Worm (Caenorhabditis elegans) whole organism, L1 larva: Measurements from ENCODE around the gene W09G12.9.

Experiments
- C04F5.9 ChIP-seq: sonication (generic microtip); optimal IDR thresholded peaks from 2 replicates; lab custom pipeline; 2016; ENCODE audit warnings: missing genetic modification characterization, missing compliant biosample characterization
- F16B12.6 ChIP-seq: fragments of 150-350 bp; optimal IDR thresholded peaks from 2 replicates; lab custom pipeline; 2014; ENCODE audit warnings: missing biosample characterization, missing genetic modification characterization
- aha-1 ChIP-seq: fragments of 150-350 bp; optimal IDR thresholded peaks from 2 replicates; lab custom pipeline; 2014; ENCODE audit warnings: missing biosample characterization, missing genetic modification characterization
- alr-1 ChIP-seq: fragments of 200-800 bp; sonication (Bioruptor generic); optimal IDR thresholded peaks from 2 replicates; lab custom pipeline; 2018; ENCODE audit warnings: borderline replicate concordance, mild to moderate bottlenecking, missing genetic modification characterization, missing compliant biosample characterization
- blmp-1 ChIP-seq: fragments of 150-350 bp; optimal IDR thresholded peaks from 2 replicates; lab custom pipeline; 2014; ENCODE audit warnings: missing biosample characterization, missing genetic modification characterization
- ceh-8 ChIP-seq: fragments of 200-800 bp; sonication (Bioruptor generic); optimal IDR thresholded peaks from 2 replicates; lab custom pipeline; 2018; ENCODE audit warnings: mild to moderate bottlenecking, missing genetic modification characterization, moderate library complexity, missing compliant biosample characterization
- ceh-82 ChIP-seq, 3 experiments: fragments of 150-350 bp in 1 of 3; sonication (generic microtip) in 2 of 3; optimal IDR thresholded peaks; 2 replicates each; lab custom pipeline; 2014 to 2017; ENCODE audit warnings: missing biosample characterization in 3 of 3, missing genetic modification characterization in 3 of 3
- ceh-88 ChIP-seq: fragments of 200-800 bp; sonication (Bioruptor generic); IDR thresholded peaks from 2 replicates; pipeline ENCODE4 v1.3.6; 2022; ENCODE audit warnings: missing genetic modification characterization, missing compliant biosample characterization
- dpl-1 ChIP-seq, 3 experiments: fragments of 150-350 bp in 2 of 3; sonication (generic microtip) in 1 of 3; optimal IDR thresholded peaks; 2 replicates each; lab custom pipeline; 2014 to 2017; ENCODE audit warnings: missing biosample characterization in 3 of 3, missing genetic modification characterization in 3 of 3, missing genetic modification reagents in 3 of 3
- dsc-1 ChIP-seq: sonication (generic microtip); optimal IDR thresholded peaks from 2 replicates; lab custom pipeline; 2016; ENCODE audit warnings: mild to moderate bottlenecking, missing genetic modification characterization, missing compliant biosample characterization
- efl-1 ChIP-seq, 4 experiments: fragments of 150-350 bp; optimal IDR thresholded peaks in 3 of 4; peaks in 1 of 4; 1 replicate in 1 of 4; 2 replicates in 3 of 4; lab custom pipeline; 2014; ENCODE audit warnings: missing biosample characterization in 2 of 4, missing genetic modification characterization in 2 of 4, missing genetic modification reagents in 2 of 4
- egl-13 ChIP-seq: sonication (generic microtip); optimal IDR thresholded peaks from 2 replicates; lab custom pipeline; 2016; ENCODE audit warnings: missing genotype, missing genetic modification reagents, missing genetic modification characterization, missing compliant biosample characterization
- fkh-8 ChIP-seq: sonication (generic microtip); optimal IDR thresholded peaks from 2 replicates; lab custom pipeline; 2016; ENCODE audit warnings: mild to moderate bottlenecking, missing genetic modification characterization, missing compliant biosample characterization
- hlh-17 ChIP-seq: fragments of 200-800 bp; sonication (Bioruptor generic); optimal IDR thresholded peaks from 2 replicates; lab custom pipeline; 2018; ENCODE audit warnings: missing genetic modification characterization, mild to moderate bottlenecking, missing compliant biosample characterization, moderate library complexity, borderline replicate concordance
- hlh-4 ChIP-seq: sonication (generic microtip); optimal IDR thresholded peaks from 2 replicates; lab custom pipeline; 2016; ENCODE audit warnings: mild to moderate bottlenecking, missing genetic modification characterization, missing compliant biosample characterization
- irx-1 ChIP-seq: sonication (generic microtip); optimal IDR thresholded peaks from 2 replicates; lab custom pipeline; 2016; ENCODE audit warnings: missing genetic modification characterization, missing compliant biosample characterization
- jun-1 ChIP-seq: fragments of 150-350 bp; optimal IDR thresholded peaks from 2 replicates; lab custom pipeline; 2014; ENCODE audit warnings: missing biosample characterization, missing genetic modification reagents, missing genetic modification characterization
- lin-14 ChIP-seq: fragments of 200-800 bp; sonication (Bioruptor generic); optimal IDR thresholded peaks from 2 replicates; lab custom pipeline; 2018; ENCODE audit warnings: mild to moderate bottlenecking, missing genetic modification characterization, moderate library complexity, missing compliant biosample characterization
- lin-35 ChIP-seq, 2 experiments: fragments of 150-350 bp; optimal IDR thresholded peaks; 2 replicates each; lab custom pipeline; 2014; ENCODE audit warnings: missing biosample characterization in 2 of 2, missing genetic modification characterization in 2 of 2, missing genetic modification reagents in 2 of 2
- lin-39 ChIP-seq: fragments of 150-350 bp; optimal IDR thresholded peaks from 2 replicates; lab custom pipeline; 2014; ENCODE audit warnings: missing biosample characterization, missing genetic modification reagents, missing genetic modification characterization
- lir-3 ChIP-seq: sonication (generic microtip); optimal IDR thresholded peaks from 2 replicates; lab custom pipeline; 2016; ENCODE audit warnings: mild to moderate bottlenecking, missing genetic modification characterization, moderate library complexity, missing compliant biosample characterization; ENCODE audit not compliant: poor library complexity
- lsy-2 ChIP-seq, 2 experiments: fragments of 150-350 bp; optimal IDR thresholded peaks; 2 replicates each; lab custom pipeline; 2014; ENCODE audit warnings: missing biosample characterization in 2 of 2, missing genetic modification characterization in 2 of 2
- mdl-1 ChIP-seq, 2 experiments: fragments of 150-350 bp; optimal IDR thresholded peaks; 2 replicates each; lab custom pipeline; 2014 to 2017; ENCODE audit warnings: missing biosample characterization in 2 of 2, missing genetic modification characterization in 2 of 2, inconsistent platforms in 1 of 2
- mef-2 ChIP-seq: fragments of 150-350 bp; optimal IDR thresholded peaks from 2 replicates; lab custom pipeline; 2014; ENCODE audit warnings: missing biosample characterization, missing genetic modification characterization
- mep-1 ChIP-seq: fragments of 150-350 bp; optimal IDR thresholded peaks from 2 replicates; lab custom pipeline; 2014; ENCODE audit warnings: missing biosample characterization, missing genetic modification characterization
- nhr-12 ChIP-seq: sonication (generic microtip); optimal IDR thresholded peaks from 2 replicates; lab custom pipeline; 2017; ENCODE audit warnings: missing biosample characterization, missing genetic modification characterization
- nhr-19 ChIP-seq: fragments of 200-800 bp; sonication (Bioruptor generic); conservative IDR thresholded peaks from 2 replicates; pipeline ENCODE4 v1.3.6; 2022; ENCODE audit warnings: missing genetic modification characterization, missing compliant biosample characterization
- nhr-47 ChIP-seq: sonication (generic microtip); optimal IDR thresholded peaks from 2 replicates; lab custom pipeline; 2016; ENCODE audit warnings: mild to moderate bottlenecking, missing genetic modification characterization, moderate library complexity, missing compliant biosample characterization
- nhr-76 ChIP-seq: sonication (generic microtip); optimal IDR thresholded peaks from 2 replicates; lab custom pipeline; 2017; ENCODE audit warnings: missing biosample characterization, missing genetic modification characterization
- nhr-77 ChIP-seq: fragments of 150-350 bp; optimal IDR thresholded peaks from 2 replicates; lab custom pipeline; 2014; ENCODE audit warnings: missing biosample characterization, missing genetic modification characterization
- nhr-85 ChIP-seq: sonication (generic microtip); peaks from one replicate; lab custom pipeline; 2016; ENCODE audit warnings: missing genetic modification characterization, inconsistent platforms, missing compliant biosample characterization
- pag-3 ChIP-seq: sonication (generic microtip); optimal IDR thresholded peaks from 2 replicates; lab custom pipeline; 2017; ENCODE audit warnings: missing genetic modification characterization, mild to moderate bottlenecking, missing compliant biosample characterization, antibody characterized with exemption, borderline replicate concordance; ENCODE audit not compliant: insufficient read depth
- pax-3 ChIP-seq: fragments of 200-800 bp; sonication (Bioruptor generic); optimal IDR thresholded peaks from 2 replicates; lab custom pipeline; 2018; ENCODE audit warnings: mild to moderate bottlenecking, missing genetic modification characterization, moderate library complexity, missing compliant biosample characterization
- pqm-1 ChIP-seq: sonication (generic microtip); optimal IDR thresholded peaks from 3 replicates; lab custom pipeline; 2017; ENCODE audit warnings: missing biosample characterization, missing genetic modification characterization
- rnt-1 ChIP-seq: sonication (generic microtip); optimal IDR thresholded peaks from 2 replicates; lab custom pipeline; 2016; ENCODE audit warnings: mild to moderate bottlenecking, missing genetic modification characterization, moderate library complexity, missing compliant biosample characterization
- skn-1 ChIP-seq: fragments of 150-350 bp; optimal IDR thresholded peaks from 2 replicates; lab custom pipeline; 2014; ENCODE audit warnings: missing biosample characterization, missing genetic modification characterization
- snu-23 ChIP-seq: sonication (generic microtip); optimal IDR thresholded peaks from 2 replicates; lab custom pipeline; 2016; ENCODE audit warnings: missing genetic modification characterization, missing compliant biosample characterization
- sox-4 ChIP-seq: sonication (generic microtip); optimal IDR thresholded peaks from 2 replicates; lab custom pipeline; 2016; ENCODE audit warnings: missing genetic modification characterization, missing compliant biosample characterization
- sptf-1 ChIP-seq: fragments of 150-350 bp; optimal IDR thresholded peaks from 2 replicates; lab custom pipeline; 2014; ENCODE audit warnings: missing biosample characterization, missing genetic modification characterization
- swsn-7 ChIP-seq: sonication (generic microtip); optimal IDR thresholded peaks from 2 replicates; lab custom pipeline; 2016; ENCODE audit warnings: missing genetic modification characterization, missing compliant biosample characterization
- tbx-2 ChIP-seq: sonication (generic microtip); optimal IDR thresholded peaks from 2 replicates; lab custom pipeline; 2016; ENCODE audit warnings: missing genetic modification characterization, missing compliant biosample characterization
- unc-86 ChIP-seq: sonication (generic microtip); optimal IDR thresholded peaks from 2 replicates; lab custom pipeline; 2016; ENCODE audit warnings: missing genetic modification characterization, missing compliant biosample characterization
- unc-98 ChIP-seq: fragments of 200-800 bp; sonication (Bioruptor generic); IDR thresholded peaks from 2 replicates; pipeline ENCODE4 v1.3.6; 2022; ENCODE audit warnings: missing genetic modification characterization, missing compliant biosample characterization
- xbp-1 ChIP-seq: sonication (generic microtip); optimal IDR thresholded peaks from 2 replicates; lab custom pipeline; 2016; ENCODE audit warnings: missing genetic modification characterization, missing compliant biosample characterization
- zag-1 ChIP-seq: fragments of 150-350 bp; optimal IDR thresholded peaks from 2 replicates; lab custom pipeline; 2014; ENCODE audit warnings: missing biosample characterization, missing genetic modification characterization

Gene W09G12.9

DNA sequence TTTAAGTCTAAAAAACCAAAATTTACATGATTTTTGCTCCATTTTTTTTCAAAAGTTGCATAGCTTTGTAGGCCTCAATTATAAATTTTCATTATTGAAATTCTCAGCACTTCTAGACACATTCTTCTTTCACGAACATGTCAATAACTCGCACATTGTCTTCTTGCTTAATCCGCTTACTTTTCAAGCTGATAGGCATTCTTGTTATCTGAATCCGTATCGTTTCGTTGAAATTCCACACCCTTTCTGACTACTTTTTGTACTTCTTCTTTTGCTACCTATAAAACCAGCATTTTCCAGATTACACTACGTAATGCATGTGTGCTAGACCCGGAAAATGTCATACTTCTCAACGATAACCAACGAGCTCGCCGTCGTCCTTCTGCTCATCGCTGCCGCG, at the start of gene W09G12.9:
Gene W09G12.9 (plus strand): TSS at position 301 of the 400 bp plus-strand sequence.
- no peak for TF ChIP-seq dsc-1
- no peak for TF ChIP-seq nhr-85 (tag; lab: Kevin White, UChicago)
- no peak for TF ChIP-seq nhr-19 (GFP tag; lab: Robert Waterston, UW)
- no peak for TF ChIP-seq irx-1
- no peak for TF ChIP-seq C04F5.9 (tag; lab: Kevin White, UChicago)
- TF ChIP-seq lir-3 (tag; lab: Kevin White, UChicago), result no peak
- TF ChIP-seq zag-1 (tag; lab: Kevin White, UChicago), result no peak
- TF ChIP-seq lin-14 (GFP tag; lab: Kevin White, UChicago), result no peak
- TF ChIP-seq sptf-1 (tag; lab: Kevin White, UChicago), result no peak
- TF ChIP-seq alr-1, result no peak
- no peak for TF ChIP-seq dpl-1 (GFP tag; optimal IDR thresholded peaks at IDR 0.05; lab: Kevin White, UChicago)
- TF ChIP-seq blmp-1 (tag; lab: Kevin White, UChicago), result no peak
- TF ChIP-seq mdl-1 (tag; optimal IDR thresholded peaks at IDR 0.05; lab: Kevin White, UChicago), result no peak
- TF ChIP-seq ceh-8 (GFP tag; lab: Kevin White, UChicago), result no peak
- no peak for TF ChIP-seq ceh-88 (GFP tag; lab: Robert Waterston, UW)

ce11 chrIV:1167352-1167751, 49.0 kb upstream of the W09G12.9 start:
- TF ChIP-seq xbp-1 (tag; lab: Kevin White, UChicago), result no peak
- no peak for TF ChIP-seq hlh-4 (tag; lab: Kevin White, UChicago)
- peak; percentile 56 for TF ChIP-seq skn-1 (tag; lab: Kevin White, UChicago)
- TF ChIP-seq nhr-19 (GFP tag; lab: Robert Waterston, UW), result no peak
- TF ChIP-seq dsc-1, result no peak
- TF ChIP-seq jun-1, result no peak

DNA sequence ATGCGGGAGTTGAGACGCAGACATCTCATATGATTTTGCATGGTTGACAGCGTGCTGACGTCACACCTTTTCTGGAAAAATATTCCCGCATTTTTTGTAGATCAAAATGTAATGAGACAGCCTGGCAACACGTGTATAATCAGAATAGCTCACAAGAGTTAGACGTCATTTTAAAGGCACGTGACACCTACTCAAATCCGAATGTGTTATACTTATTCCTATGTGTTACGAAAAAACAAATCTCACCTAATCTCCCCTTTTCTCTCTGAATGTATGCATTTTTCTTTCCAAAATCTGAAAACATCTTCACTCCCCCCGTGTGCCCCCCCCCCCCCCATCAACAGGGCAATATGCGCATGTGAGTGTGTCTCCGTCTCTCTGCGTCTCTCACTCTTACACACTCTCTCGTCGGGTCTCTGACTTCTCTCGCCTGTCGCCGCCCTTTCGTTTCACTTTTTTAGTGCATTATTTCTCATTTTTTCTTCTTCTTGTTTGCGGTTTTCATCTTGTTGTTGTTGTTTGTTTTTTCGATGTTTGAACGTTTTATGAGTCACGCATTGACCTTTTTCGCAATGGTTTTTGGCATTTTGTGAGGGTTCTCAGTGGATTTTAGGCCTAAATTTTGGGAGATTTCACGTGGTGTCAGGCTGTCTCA, 48.0 kb upstream of the W09G12.9 start:
- no peak for TF ChIP-seq unc-98 (GFP tag; lab: Robert Waterston, UW)
- TF ChIP-seq nhr-12 (tag; lab: Kevin White, UChicago), result no peak
- no peak for TF ChIP-seq hlh-17
- TF ChIP-seq swsn-7, result peak; percentile 45
- TF ChIP-seq lin-35 (GFP tag; optimal IDR thresholded peaks at IDR 0.05; lab: Kevin White, UChicago), result peak; percentile 22 to 54
- TF ChIP-seq rnt-1, result peak; percentile 70
- no peak for TF ChIP-seq zag-1 (tag; lab: Kevin White, UChicago)
- no peak for TF ChIP-seq aha-1
- TF ChIP-seq lsy-2 (tag; optimal IDR thresholded peaks at IDR 0.05; lab: Kevin White, UChicago), result peak; percentile 32 to 65
- peak; percentile 14 to 69 (median 30) for TF ChIP-seq ceh-82 (tag; optimal IDR thresholded peaks at IDR 0.05; lab: Kevin White, UChicago)
- peak; percentile 24 for TF ChIP-seq nhr-19 (GFP tag; lab: Robert Waterston, UW)
- TF ChIP-seq mef-2 (tag; lab: Kevin White, UChicago), result no peak
- TF ChIP-seq ceh-8 (GFP tag; lab: Kevin White, UChicago), result peak; percentile 29
- TF ChIP-seq irx-1, result peak; percentile 37
- peak; percentile 39 for TF ChIP-seq mep-1 (tag; lab: Kevin White, UChicago)
- TF ChIP-seq unc-86 (tag; lab: Kevin White, UChicago), result peak; percentile 47
- TF ChIP-seq F16B12.6 (tag; lab: Kevin White, UChicago), result peak; percentile 6
- TF ChIP-seq pqm-1 (tag; lab: Kevin White, UChicago), result no peak
- TF ChIP-seq nhr-76 (tag; lab: Kevin White, UChicago), result no peak
- TF ChIP-seq pax-3 (tag; lab: Kevin White, UChicago), result peak; percentile 71
- peak; percentile 29 for TF ChIP-seq jun-1
- peak; percentile 83 for TF ChIP-seq nhr-85 (tag; lab: Kevin White, UChicago)
- TF ChIP-seq nhr-47 (tag; lab: Kevin White, UChicago), result peak; percentile 71
- TF ChIP-seq fkh-8 (tag; lab: Kevin White, UChicago), result peak; percentile 72
- peak; percentile 91 for TF ChIP-seq lin-14 (GFP tag; lab: Kevin White, UChicago)
- TF ChIP-seq hlh-4 (tag; lab: Kevin White, UChicago), result no peak
- TF ChIP-seq nhr-77 (tag; lab: Kevin White, UChicago), result no peak
- no peak for TF ChIP-seq lin-39 (tag; lab: Kevin White, UChicago)
- TF ChIP-seq tbx-2 (tag; lab: Kevin White, UChicago), result peak; percentile 38
- peak; percentile 11 for TF ChIP-seq xbp-1 (tag; lab: Kevin White, UChicago)
- peak; percentile 39 for TF ChIP-seq skn-1 (tag; lab: Kevin White, UChicago)
- no peak for TF ChIP-seq pag-3
- peak; percentile 68 for TF ChIP-seq blmp-1 (tag; lab: Kevin White, UChicago)
- no peak for TF ChIP-seq sox-4 (tag; lab: Kevin White, UChicago)
- TF ChIP-seq snu-23 (GFP tag; lab: Kevin White, UChicago), result peak; percentile 54
- TF ChIP-seq efl-1 (optimal IDR thresholded peaks at IDR 0.05; lab: Kevin White, UChicago), result peak; percentile 71 to 76
- peak; percentile 57 to 96 for TF ChIP-seq efl-1 (GFP tag; optimal IDR thresholded peaks at IDR 0.05 in 1 of 2; lab: Kevin White, UChicago)
- TF ChIP-seq egl-13 (tag; lab: Kevin White, UChicago), result no peak
- TF ChIP-seq mdl-1 (tag; optimal IDR thresholded peaks at IDR 0.05; lab: Kevin White, UChicago), result peak in 1 of 2 experiments; percentile 82
